Fruit fly (Drosophila melanogaster): ENCODE data around the gene CG32793.

DNA sequence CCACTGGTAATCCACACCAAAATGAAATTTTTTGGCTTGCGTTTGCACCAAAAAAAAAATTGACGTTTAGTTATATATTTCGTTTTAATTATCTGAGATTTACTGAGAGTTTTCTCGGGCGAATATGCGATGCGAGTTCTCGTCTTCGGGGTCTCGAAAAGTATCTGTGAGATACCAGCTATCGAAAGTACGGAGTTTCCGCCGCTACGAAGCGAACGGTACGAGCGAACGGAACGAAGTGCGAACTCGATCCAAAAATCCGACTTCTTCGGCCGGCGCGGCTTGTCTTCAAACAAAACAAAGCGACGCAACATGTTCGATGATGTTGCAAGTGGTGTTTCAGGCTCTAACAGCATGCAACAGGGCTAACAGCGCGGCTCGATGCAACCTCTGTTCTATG is 44.0 kb downstream of the CG32793 start, which contains the start of gene rst:
- TF ChIP-seq Crg-1 (GFP tag; optimal IDR thresholded peaks at IDR 0.05): no peak
- TF ChIP-seq CG12768 (GFP tag; optimal IDR thresholded peaks at IDR 0.05): no peak
- no peak for TF ChIP-seq cnc (optimal IDR thresholded peaks at IDR 0.05)
- no peak for TF ChIP-seq tj (GFP tag; optimal IDR thresholded peaks at IDR 0.05)
- no peak for TF ChIP-seq CG1620 (GFP tag; optimal IDR thresholded peaks at IDR 0.05)
- no peak for TF ChIP-seq CG7045 (GFP tag; optimal IDR thresholded peaks at IDR 0.05)

Measured in whole organism, adult.